3 worm cellular contexts compared by ENCODE assay signal in the genomic region with DNA sequence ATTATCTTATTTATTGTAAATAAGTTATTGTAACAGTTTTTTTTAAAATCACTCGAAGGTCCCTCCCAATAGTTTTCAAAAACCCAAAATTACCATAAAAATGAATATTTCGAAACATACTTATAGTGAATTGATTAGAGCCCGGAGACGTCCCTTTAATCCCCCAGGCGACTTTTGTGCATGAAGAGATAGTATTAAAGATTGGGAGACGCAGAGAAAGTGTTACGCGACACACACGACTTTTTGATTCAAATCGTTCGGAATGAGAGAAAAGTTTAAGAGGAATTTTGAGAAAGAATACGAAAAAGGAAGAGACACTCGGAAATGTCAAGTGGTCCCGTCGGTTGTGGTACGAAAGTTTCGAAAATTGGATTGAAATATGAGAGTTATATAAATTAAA.
TF ChIP-seq lines count a peak whose summit lies in the region.

No protein-coding gene starts in this region.

TF ChIP-seq in whole organism, L2 larva, 48 proteins besides CTCF, POLR2A, EP300 and RAD21:
- no peak for TF ChIP-seq crh-2 (tag; optimal IDR thresholded peaks at IDR 0.05; lab: Kevin White, UChicago)
- peak; percentile 64 for TF ChIP-seq mab-5 (tag; optimal IDR thresholded peaks at IDR 0.05; lab: Kevin White, UChicago)
- no peak for TF ChIP-seq nhr-11 (tag; optimal IDR thresholded peaks at IDR 0.05; lab: Kevin White, UChicago)
- no peak for TF ChIP-seq mdl-1 (tag; optimal IDR thresholded peaks at IDR 0.05; lab: Kevin White, UChicago)
- TF ChIP-seq Y55F3AM.14 (GFP tag; optimal IDR thresholded peaks at IDR 0.05; lab: Kevin White, UChicago): no peak

TF ChIP-seq in whole organism, mixed stage, embryonic, 35 proteins besides CTCF, POLR2A, EP300 and RAD21:
- TF ChIP-seq ces-1 (GFP tag; optimal IDR thresholded peaks at IDR 0.05; lab: Kevin White, UChicago) (peak; percentile 28), nhr-76 (tag; optimal IDR thresholded peaks at IDR 0.05; lab: Kevin White, UChicago) (no peak), mab-5 (tag; optimal IDR thresholded peaks at IDR 0.05; lab: Kevin White, UChicago) (no peak), ceh-39 (tag; optimal IDR thresholded peaks at IDR 0.05; lab: Kevin White, UChicago) (no peak), drap-1 (GFP tag; optimal IDR thresholded peaks at IDR 0.05; lab: Kevin White, UChicago) (no peak), hlh-1 (tag; optimal IDR thresholded peaks at IDR 0.05; lab: Kevin White, UChicago) (no peak), zip-8 (tag; optimal IDR thresholded peaks at IDR 0.05; lab: Kevin White, UChicago) (no peak), mep-1 (tag; optimal IDR thresholded peaks at IDR 0.05; lab: Kevin White, UChicago) (no peak)

TF ChIP-seq in whole organism, young adult, 124 proteins besides CTCF, POLR2A, EP300 and RAD21:
- no peak for TF ChIP-seq ztf-28 (GFP tag; IDR thresholded peaks at IDR 0.05; lab: Robert Waterston, UW)
- TF ChIP-seq Y79H2A.3 (GFP tag; conservative IDR thresholded peaks at IDR 0.05; lab: Robert Waterston, UW): no peak
- no peak for TF ChIP-seq bed-1 (GFP tag; IDR thresholded peaks at IDR 0.05; lab: Robert Waterston, UW)
- peak; percentile 61 for TF ChIP-seq hmg-1.2 (GFP tag; IDR thresholded peaks at IDR 0.05; lab: Robert Waterston, UW)
- TF ChIP-seq ekl-4 (GFP tag; IDR thresholded peaks at IDR 0.05; lab: Robert Waterston, UW): no peak
- TF ChIP-seq hlh-26 (GFP tag; conservative IDR thresholded peaks at IDR 0.05; lab: Robert Waterston, UW): no peak
- TF ChIP-seq F52B5.7 (tag; optimal IDR thresholded peaks at IDR 0.05; lab: Kevin White, UChicago): no peak
- TF ChIP-seq efl-1 (GFP tag; optimal IDR thresholded peaks at IDR 0.05; lab: Kevin White, UChicago): no peak
- no peak for TF ChIP-seq egrh-3 (GFP tag; IDR thresholded peaks at IDR 0.05; lab: Robert Waterston, UW)
